Worm (Caenorhabditis elegans): ENCODE results near the gene C33A12.3.
A peak's percentile ranks its signal among the peaks of the same experiment; 100 is the strongest.

C33A12.3 gene

ce11 chrIV:9518608-9519007 is 5.8 kb upstream of the C33A12.3 start, which contains the start of gene nlp-35:
Gene nlp-35 (minus strand): TSS chrIV:9518926.
- 0 out of 2 replicates have a peak, but pooled peaks have one; percentile 63 for TF ChIP-seq zfp-3 (GFP tag; conservative IDR thresholded peaks at IDR 0.05)
- no peak for TF ChIP-seq ceh-62 (tag; optimal IDR thresholded peaks at IDR 0.05)
- no peak for TF ChIP-seq nhr-10 (tag; optimal IDR thresholded peaks at IDR 0.05)
- TF ChIP-seq attf-4 (tag; optimal IDR thresholded peaks at IDR 0.05), result no peak
- no peak for TF ChIP-seq F49E8.2 (tag; optimal IDR thresholded peaks at IDR 0.05; ENCODE audit: borderline replicate concordance)
- 0 out of 2 replicates have a peak, but pooled peaks have one; percentile 52 for TF ChIP-seq mdt-29 (GFP tag; IDR thresholded peaks at IDR 0.05)
- TF ChIP-seq duxl-1 (tag; optimal IDR thresholded peaks at IDR 0.05; ENCODE audit: poor library complexity), result no peak

ce11 chrIV:9516831-9517230 is 4.0 kb upstream of the C33A12.3 start, which contains the start of gene C33A12.19:
Gene C33A12.19 (plus strand): TSS chrIV:9516999.
- TF ChIP-seq F44E2.7 (GFP tag; IDR thresholded peaks at IDR 0.05) (no peak), hlh-11 (tag; optimal IDR thresholded peaks at IDR 0.05) (peak; percentile 50), cey-2 (tag; optimal IDR thresholded peaks at IDR 0.05; ENCODE audit: borderline replicate concordance, insufficient read depth) (peak; percentile 20), mdl-1 (tag; optimal IDR thresholded peaks at IDR 0.05) (peak in 1 of 2 experiments; percentile 74), lir-3 (tag; optimal IDR thresholded peaks at IDR 0.05) (no peak), dmd-6 (GFP tag; IDR thresholded peaks at IDR 0.05) (peak; percentile 36), nhr-76 (tag; optimal IDR thresholded peaks at IDR 0.05) (no peak), dve-1 (tag; optimal IDR thresholded peaks at IDR 0.05; ENCODE audit: insufficient read depth) (peak; percentile 34), unc-62 (GFP tag; optimal IDR thresholded peaks at IDR 0.05 in 1 of 2) (peak in 1 of 2 experiments; percentile 88), unc-62 (tag; optimal IDR thresholded peaks at IDR 0.05) (no peak), zfp-3 (GFP tag; conservative IDR thresholded peaks at IDR 0.05) (no peak), nhr-28 (tag; optimal IDR thresholded peaks at IDR 0.05) (peak; percentile 56), lsy-2 (tag; optimal IDR thresholded peaks at IDR 0.05) (peak in 1 of 2 experiments; percentile 37), vab-7 (GFP tag; IDR thresholded peaks at IDR 0.05) (no peak), nhr-102 (tag; optimal IDR thresholded peaks at IDR 0.05) (no peak), hlh-30 (tag; optimal IDR thresholded peaks at IDR 0.05; ENCODE audit: insufficient read depth) (peak; percentile 53), nhr-77 (tag; optimal IDR thresholded peaks at IDR 0.05) (peak; percentile 19), spr-3 (GFP tag; optimal IDR thresholded peaks at IDR 0.05) (no peak)

- TF ChIP-seq lsy-2 (tag; optimal IDR thresholded peaks at IDR 0.05) (peak in 1 of 2 experiments; percentile 25), ztf-7 (tag; optimal IDR thresholded peaks at IDR 0.05) (peak; percentile 94), dve-1 (tag; optimal IDR thresholded peaks at IDR 0.05; ENCODE audit: insufficient read depth) (peak; percentile 40), ceh-44 (GFP tag; IDR thresholded peaks at IDR 0.05) (no peak), nhr-77 (tag; optimal IDR thresholded peaks at IDR 0.05) (peak; percentile 15), hif-1 (tag; optimal IDR thresholded peaks at IDR 0.05) (peak in 1 of 2 experiments; percentile 40), nhr-48 (tag; optimal IDR thresholded peaks at IDR 0.05) (no peak), hlh-30 (tag; optimal IDR thresholded peaks at IDR 0.05; ENCODE audit: insufficient read depth) (peak; percentile 10), nhr-28 (tag; optimal IDR thresholded peaks at IDR 0.05) (peak; percentile 14), mep-1 (tag; optimal IDR thresholded peaks at IDR 0.05) (peak; percentile 3), zip-2 (tag; optimal IDR thresholded peaks at IDR 0.05) (peak; percentile 76), T20F7.1 (GFP tag; optimal IDR thresholded peaks at IDR 0.05) (peak; percentile 55), tag-97 (GFP tag; IDR thresholded peaks at IDR 0.05) (no peak), zfp-2 (tag; optimal IDR thresholded peaks at IDR 0.05) (no peak), daf-16 (GFP tag; optimal IDR thresholded peaks at IDR 0.05) (no peak), daf-16 (tag; optimal IDR thresholded peaks at IDR 0.05) (peak; percentile 72), lim-7 (GFP tag; IDR thresholded peaks at IDR 0.05) (no peak), set-16 (GFP tag; IDR thresholded peaks at IDR 0.05) (no peak), fos-1 (tag; optimal IDR thresholded peaks at IDR 0.05) (no peak)
Measured at ce11 chrIV:9514132-9514531, 1.3 kb upstream of the C33A12.3 start.
